Worm (Caenorhabditis elegans) whole organism, young adult: Measurements from ENCODE around the gene ZK228.10.
"Not testable (repeated sequence)": the region's sequence is repeated elsewhere in the genome, so short reads cannot be mapped to it uniquely, and the experiment has no call there.

Source experiments
- B0035.1 ChIP-seq: sonication (generic microtip); optimal IDR thresholded peaks from 2 replicates; lab custom pipeline; 2016; ENCODE audit warnings: missing genetic modification characterization, mild to moderate bottlenecking, missing compliant biosample characterization, missing genotype, missing genetic modification reagents
- B0336.3 ChIP-seq: fragments of 200-800 bp; sonication (Bioruptor generic); IDR thresholded peaks from 2 replicates; pipeline ENCODE4 v1.3.6; 2022; ENCODE audit warnings: missing genetic modification characterization, missing compliant biosample characterization
- C06A6.2 ChIP-seq: fragments of 200-800 bp; sonication (Bioruptor generic); conservative IDR thresholded peaks from 2 replicates; pipeline ENCODE4 v1.3.6; 2022; ENCODE audit warnings: missing genetic modification characterization, missing compliant biosample characterization
- F22D6.2 ChIP-seq: sonication (generic microtip); optimal IDR thresholded peaks from 2 replicates; lab custom pipeline; 2016; ENCODE audit warnings: mild to moderate bottlenecking, missing genetic modification characterization, missing compliant biosample characterization
- F39B2.1 ChIP-seq: fragments of 200-800 bp; sonication (Bioruptor generic); IDR thresholded peaks from 2 replicates; pipeline ENCODE4 v1.3.6; 2022; ENCODE audit warnings: missing genetic modification reagents, missing genetic modification characterization, missing compliant biosample characterization
- F49E8.2 ChIP-seq: sonication (generic microtip); optimal IDR thresholded peaks from 3 replicates; lab custom pipeline; 2017; ENCODE audit warnings: missing genetic modification characterization, mild to moderate bottlenecking, missing compliant biosample characterization, antibody characterized with exemption, moderate library complexity; ENCODE audit not compliant: insufficient read depth
- F52B5.7 ChIP-seq: sonication (generic microtip); optimal IDR thresholded peaks from 2 replicates; lab custom pipeline; 2016; ENCODE audit warnings: mild to moderate bottlenecking, missing genetic modification characterization, missing compliant biosample characterization
- F55B11.4 ChIP-seq: sonication (generic microtip); optimal IDR thresholded peaks from 2 replicates; lab custom pipeline; 2016; ENCODE audit warnings: missing compliant biosample characterization, missing genetic modification characterization, borderline replicate concordance; ENCODE audit not compliant: insufficient read depth
- F57A8.1 ChIP-seq: fragments of 200-800 bp; sonication (Bioruptor generic); optimal IDR thresholded peaks from 2 replicates; lab custom pipeline; 2018; ENCODE audit warnings: mild to moderate bottlenecking, missing genetic modification characterization, moderate library complexity, missing compliant biosample characterization
- akir-1 ChIP-seq: fragments of 200-800 bp; sonication (Bioruptor generic); optimal IDR thresholded peaks from 2 replicates; lab custom pipeline; 2018; ENCODE audit warnings: mild to moderate bottlenecking, missing genetic modification characterization, moderate library complexity, missing compliant biosample characterization
- atf-7 ChIP-seq: sonication (generic microtip); optimal IDR thresholded peaks from 2 replicates; lab custom pipeline; 2017; ENCODE audit warnings: mild to moderate bottlenecking, missing genetic modification characterization, missing compliant biosample characterization
- ceh-79 ChIP-seq: sonication (generic microtip); optimal IDR thresholded peaks from 2 replicates; lab custom pipeline; 2017; ENCODE audit warnings: mild to moderate bottlenecking, missing genetic modification characterization, missing compliant biosample characterization
- chd-7 ChIP-seq: sonication (generic microtip); optimal IDR thresholded peaks from 2 replicates; lab custom pipeline; 2016; ENCODE audit warnings: mild to moderate bottlenecking, missing genetic modification characterization, moderate library complexity, missing compliant biosample characterization
- dox-1 ChIP-seq: fragments of 200-800 bp; sonication (Bioruptor generic); IDR thresholded peaks from 2 replicates; pipeline ENCODE4 v1.3.6; 2022; ENCODE audit warnings: missing genetic modification reagents, missing genetic modification characterization, missing compliant biosample characterization
- dpff-1 ChIP-seq: sonication (generic microtip); optimal IDR thresholded peaks from 2 replicates; lab custom pipeline; 2017; ENCODE audit warnings: mild to moderate bottlenecking, missing genetic modification characterization, missing compliant biosample characterization
- efl-1 ChIP-seq: fragments of 150-350 bp; optimal IDR thresholded peaks from 2 replicates; lab custom pipeline; 2014; ENCODE audit warnings: missing biosample characterization, missing genetic modification reagents, missing genetic modification characterization
- egl-44 ChIP-seq: fragments of 200-800 bp; sonication (Bioruptor generic); IDR thresholded peaks from 2 replicates; pipeline ENCODE4 v1.3.6; 2022; ENCODE audit warnings: missing genetic modification reagents, missing genetic modification characterization, missing compliant biosample characterization
- ets-4 ChIP-seq: fragments of 200-800 bp; sonication (Bioruptor generic); optimal IDR thresholded peaks from 2 replicates; lab custom pipeline; 2018; ENCODE audit warnings: mild to moderate bottlenecking, missing genetic modification characterization, missing compliant biosample characterization
- hlh-26 ChIP-seq: fragments of 200-800 bp; sonication (Bioruptor generic); conservative IDR thresholded peaks from 2 replicates; pipeline ENCODE4 v1.3.6; 2022; ENCODE audit warnings: missing genetic modification reagents, missing genetic modification characterization, missing compliant biosample characterization
- hmg-20 ChIP-seq: fragments of 200-800 bp; sonication (Bioruptor generic); IDR thresholded peaks from 2 replicates; pipeline ENCODE4 v1.3.6; 2022; ENCODE audit warnings: missing genetic modification reagents, missing genetic modification characterization, missing compliant biosample characterization
- lin-26 ChIP-seq: fragments of 200-800 bp; sonication (Bioruptor generic); IDR thresholded peaks from 2 replicates; pipeline ENCODE4 v1.3.6; 2022; ENCODE audit warnings: missing genetic modification reagents, missing genetic modification characterization, missing compliant biosample characterization
- lin-40 ChIP-seq: sonication (generic microtip); optimal IDR thresholded peaks from 2 replicates; lab custom pipeline; 2016; ENCODE audit warnings: missing genetic modification characterization, mild to moderate bottlenecking, missing compliant biosample characterization, missing genotype, missing genetic modification reagents
- lir-1 ChIP-seq: fragments of 200-800 bp; sonication (Bioruptor generic); conservative IDR thresholded peaks from 2 replicates; pipeline ENCODE4 v1.3.6; 2022; ENCODE audit warnings: missing genetic modification reagents, missing genetic modification characterization, missing compliant biosample characterization
- lsl-1 ChIP-seq: fragments of 200-800 bp; sonication (Bioruptor generic); optimal IDR thresholded peaks from 2 replicates; lab custom pipeline; 2018; ENCODE audit warnings: mild to moderate bottlenecking, missing genetic modification characterization, moderate library complexity, missing compliant biosample characterization
- mes-4 ChIP-seq: sonication (generic microtip); optimal IDR thresholded peaks from 2 replicates; lab custom pipeline; 2016; ENCODE audit warnings: missing genotype, missing genetic modification characterization, missing compliant biosample characterization
- nfyb-1 ChIP-seq: fragments of 200-800 bp; sonication (Bioruptor generic); IDR thresholded peaks from 2 replicates; pipeline ENCODE4 v1.3.6; 2022; ENCODE audit warnings: missing genetic modification reagents, missing genetic modification characterization, missing compliant biosample characterization
- nhr-80 ChIP-seq: sonication (generic microtip); optimal IDR thresholded peaks from 2 replicates; lab custom pipeline; 2016; ENCODE audit warnings: missing genetic modification characterization, missing compliant biosample characterization
- sea-2 ChIP-seq: fragments of 200-800 bp; sonication (Bioruptor generic); IDR thresholded peaks from 2 replicates; pipeline ENCODE4 v1.3.6; 2022; ENCODE audit warnings: missing genetic modification characterization, missing compliant biosample characterization
- somi-1 ChIP-seq: fragments of 200-800 bp; sonication (Bioruptor generic); optimal IDR thresholded peaks from 2 replicates; lab custom pipeline; 2018; ENCODE audit warnings: mild to moderate bottlenecking, missing genetic modification characterization, missing compliant biosample characterization
- zfh-2 ChIP-seq: fragments of 200-800 bp; sonication (Bioruptor generic); conservative IDR thresholded peaks from 2 replicates; pipeline ENCODE4 v1.3.6; 2022; ENCODE audit warnings: missing genetic modification reagents, missing genetic modification characterization, missing compliant biosample characterization
- ztf-18 ChIP-seq: sonication (generic microtip); optimal IDR thresholded peaks from 2 replicates; lab custom pipeline; 2016; ENCODE audit warnings: missing genotype, mild to moderate bottlenecking, missing genetic modification characterization, missing compliant biosample characterization
- ztf-22 ChIP-seq: fragments of 200-800 bp; sonication (Bioruptor generic); optimal IDR thresholded peaks from 2 replicates; lab custom pipeline; 2018; ENCODE audit warnings: mild to moderate bottlenecking, missing genetic modification characterization, moderate library complexity, missing compliant biosample characterization

Gene ZK228.10

DNA sequence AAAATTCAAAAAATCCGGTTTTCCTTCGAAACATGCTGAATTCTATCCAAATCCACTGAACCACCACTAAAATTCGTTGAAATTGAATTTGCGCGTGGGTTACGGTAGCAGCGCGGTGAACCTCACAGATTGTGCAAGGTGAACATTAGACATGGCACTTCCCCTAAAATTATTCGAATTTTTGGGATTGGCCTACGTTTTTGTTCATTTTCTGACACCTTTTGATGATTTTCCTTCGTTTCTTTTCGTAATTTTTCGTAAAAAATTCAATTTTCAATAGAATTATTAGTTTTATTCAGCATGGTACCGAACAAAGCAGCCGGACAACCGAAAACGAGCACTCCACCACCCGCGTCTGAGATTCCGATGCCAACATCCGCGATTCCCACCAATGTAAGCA is 18.6 kb upstream of the ZK228.10 start, which contains the start of gene ZK262.8:
Gene ZK262.8, plus strand, starts transcription at position 301 of the 400 bp plus-strand sequence.
- TF ChIP-seq F55B11.4 (tag; lab: Kevin White, UChicago) = no peak

DNA sequence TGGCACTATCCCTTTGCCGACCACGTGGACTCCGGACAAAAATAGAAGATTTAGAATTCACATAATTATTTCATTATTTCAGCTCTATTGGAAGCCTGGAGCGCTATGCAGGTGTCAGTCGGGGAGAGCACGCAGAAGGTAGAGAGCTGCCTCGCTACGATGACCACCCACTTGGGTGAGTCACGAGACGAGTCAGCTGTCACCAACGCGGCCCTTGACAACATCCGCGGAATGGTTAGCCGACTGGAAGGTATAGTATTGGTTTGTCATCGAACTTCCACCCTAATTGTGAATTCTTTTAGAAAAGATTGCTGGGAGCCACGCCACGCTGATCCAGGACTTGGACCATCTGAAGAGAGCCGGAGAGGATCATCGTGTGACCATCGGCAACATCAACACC is 17.2 kb upstream of the ZK228.10 start, which contains the start of gene ZK262.9:
Gene ZK262.9, plus strand, starts transcription at position 301 of the 400 bp plus-strand sequence.
- not testable (repeated sequence) for TF ChIP-seq ztf-22; hmg-20 (GFP tag; lab: Robert Waterston, UW); lin-26

ce11 chrV:18444118-18444517 is 12.6 kb upstream of the ZK228.10 start, which contains the start of gene ZK228.1:
ZK228.1 (plus strand) TSS chrV:18444418.
- no peak for TF ChIP-seq hlh-26
- TF ChIP-seq F52B5.7 (tag; lab: Kevin White, UChicago) = no peak
- TF ChIP-seq nfyb-1 (GFP tag; lab: Robert Waterston, UW) = no peak
- TF ChIP-seq somi-1 (GFP tag; lab: Kevin White, UChicago) = no peak
- TF ChIP-seq ets-4 = no peak

ce11 chrV:18461200-18461728 is 4.6 kb downstream of the ZK228.10 start, which contains the start of gene ZK228.3:
ZK228.3 (minus strand) TSS chrV:18461250.
- TF ChIP-seq dpff-1 (no peak), dox-1 (peak; percentile 9; the same call in 1 of the 2 replicates), nhr-80 (peak; percentile 79)
- TF ChIP-seq, all 124 proteins: peak for 2

- TF ChIP-seq nhr-80 (peak; percentile 38), B0035.1 (tag; lab: Kevin White, UChicago) (no peak)
Observed at ce11 chrV:18462365-18462837, 5.7 kb downstream of the ZK228.10 start, which contains the start of gene ZK228.4. ZK228.4 (plus strand) TSS chrV:18462787.

ce11 chrV:18468097-18468496 is 11.4 kb downstream of the ZK228.10 start, which contains the start of gene ZK228.13:
ZK228.13 (minus strand) TSS chrV:18468197.
- TF ChIP-seq chd-7 (no peak), ztf-18 (tag; lab: Kevin White, UChicago) (no peak), F22D6.2 (tag; lab: Kevin White, UChicago) (no peak), F39B2.1 (GFP tag; lab: Robert Waterston, UW) (no peak), zfh-2 (GFP tag; lab: Robert Waterston, UW) (no peak), mes-4 (tag; lab: Kevin White, UChicago) (no peak), F57A8.1 (GFP tag; lab: Kevin White, UChicago) (no peak), efl-1 (GFP tag; lab: Kevin White, UChicago) (no peak), F49E8.2 (tag; lab: Kevin White, UChicago) (no peak), lin-40 (tag; lab: Kevin White, UChicago) (no peak), atf-7 (tag; lab: Kevin White, UChicago) (no peak), lsl-1 (GFP tag; lab: Kevin White, UChicago) (no peak), sea-2 (GFP tag; lab: Robert Waterston, UW) (no peak), lir-1 (GFP tag; lab: Robert Waterston, UW) (no peak), nfyb-1 (GFP tag; lab: Robert Waterston, UW) (no peak), egl-44 (GFP tag; lab: Robert Waterston, UW) (no peak), ceh-79 (tag; lab: Kevin White, UChicago) (no peak), B0336.3 (GFP tag; lab: Robert Waterston, UW) (no peak), akir-1 (GFP tag; lab: Kevin White, UChicago) (no peak), C06A6.2 (GFP tag; lab: Robert Waterston, UW) (no peak)
